Worm (Caenorhabditis elegans) whole organism, late embryonic: Measurements from ENCODE around the gene ist-1.

ENCODE experiments used
- ets-4 ChIP-seq: sonication (generic microtip); optimal IDR thresholded peaks from 2 replicates; lab custom pipeline; 2016; ENCODE audit warnings: missing genetic modification characterization, missing compliant biosample characterization
- nhr-11 ChIP-seq: fragments of 150-350 bp; optimal IDR thresholded peaks from 2 replicates; lab custom pipeline; 2014; ENCODE audit warnings: missing biosample characterization, missing genetic modification characterization

DNA sequence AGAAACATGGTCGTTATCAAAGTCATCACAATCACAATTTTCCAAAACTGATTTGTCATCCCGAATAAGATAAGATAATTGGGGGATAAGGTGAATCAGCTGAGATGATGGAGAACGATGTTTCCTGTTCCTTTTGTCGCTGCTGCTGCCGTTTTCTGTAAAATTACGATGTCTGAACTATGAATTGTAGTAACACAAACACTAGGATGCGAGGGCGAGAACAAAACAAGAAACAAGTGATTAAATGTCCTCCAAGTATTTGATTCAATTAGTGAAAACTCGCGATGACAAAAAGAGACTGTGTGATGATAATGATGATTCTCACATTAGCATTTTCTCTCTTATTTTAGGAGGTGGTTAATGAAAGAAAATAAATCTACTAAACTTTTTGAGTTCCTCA, 29.4 kb downstream of the ist-1 start, which contains the start of gene C54D1.7:
- TF ChIP-seq ets-4 (tag; lab: Kevin White, UChicago) = no peak
- TF ChIP-seq nhr-11 (tag; lab: Kevin White, UChicago) = no peak
